Worm (Caenorhabditis elegans) whole organism, L4/young adult: Measurements from ENCODE around the gene ufl-1.

ENCODE experiments used
- W03F9.2 ChIP-seq: fragments of 150-350 bp; optimal IDR thresholded peaks from 2 replicates; lab custom pipeline; 2014; ENCODE audit warnings: missing biosample characterization, missing genetic modification characterization
- dao-5 ChIP-seq: sonication (generic microtip); optimal IDR thresholded peaks from 2 replicates; lab custom pipeline; 2016; ENCODE audit warnings: missing genotype, missing genetic modification characterization, moderate library complexity, missing compliant biosample characterization
- him-1 ChIP-seq: sonication (generic microtip); optimal IDR thresholded peaks from 2 replicates; lab custom pipeline; 2016; ENCODE audit warnings: missing genotype, missing genetic modification reagents, missing genetic modification characterization, missing compliant biosample characterization

DNA sequence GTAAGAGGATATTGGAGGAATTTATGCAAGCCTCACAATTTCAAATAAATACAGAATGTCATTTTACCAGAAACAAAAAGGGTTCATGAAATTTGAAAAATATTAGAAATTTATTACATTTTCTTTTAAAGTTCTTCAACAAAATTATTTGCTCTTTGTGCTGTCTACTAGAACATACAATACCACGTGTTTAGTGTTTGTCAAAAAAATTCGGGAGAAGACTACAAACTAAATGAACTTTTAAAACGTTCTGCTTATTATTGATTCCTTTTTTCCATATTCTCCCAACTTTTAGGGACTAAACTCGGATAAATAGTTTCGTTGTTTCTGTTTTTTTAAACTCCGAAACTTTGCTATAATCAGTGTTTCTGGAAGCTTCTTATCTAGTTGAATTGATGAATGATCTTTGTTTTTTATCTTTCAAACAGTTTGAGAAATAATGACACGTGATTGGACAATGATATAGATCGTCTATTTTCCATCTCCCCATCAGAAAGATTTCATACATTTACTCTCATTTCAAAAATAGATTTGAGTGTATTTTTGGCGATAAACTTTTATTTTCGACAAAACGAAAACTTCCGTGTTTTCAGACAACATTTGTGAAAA, 12.1 kb upstream of the ufl-1 start:
- TF ChIP-seq W03F9.2 (no peak), him-1 (tag; lab: Kevin White, UChicago) (no peak), dao-5 (tag; lab: Kevin White, UChicago) (no peak)
